Fruit fly (Drosophila melanogaster) whole organism, embryonic: ENCODE data around the gene unc-119.

Experiments
- Abd-B ChIP-seq: fragments of 200-800 bp; sonication (Bioruptor generic); optimal IDR thresholded peaks from 2 replicates; lab custom pipeline; 2018; ENCODE audit warnings: missing biosample characterization, mild to moderate bottlenecking, missing genetic modification characterization, moderate library complexity
- Atf-2 ChIP-seq: fragments of 200-800 bp; sonication (Bioruptor generic); optimal IDR thresholded peaks from 2 replicates; lab custom pipeline; 2016; ENCODE audit warnings: missing biosample characterization, missing genetic modification characterization
- Awh ChIP-seq: fragments of 200-800 bp; sonication (Bioruptor generic); IDR thresholded peaks from 2 replicates; pipeline ENCODE4, ENCODE4 v1.3.6; 2022; ENCODE audit warnings: missing biosample characterization, missing genetic modification characterization
- CG10209 ChIP-seq: fragments of 200-800 bp; sonication (Bioruptor generic); optimal IDR thresholded peaks from 3 replicates; lab custom pipeline; 2017; ENCODE audit warnings: missing biosample characterization, mild to moderate bottlenecking, missing genetic modification characterization, missing genetic modification reagents
- CG10462 ChIP-seq: fragments of 200-800 bp; sonication (Bioruptor generic); optimal IDR thresholded peaks from 2 replicates; lab custom pipeline; 2016; ENCODE audit warnings: missing biosample characterization, missing genetic modification characterization
- CG10543 ChIP-seq: fragments of 200-800 bp; sonication (Bioruptor generic); optimal IDR thresholded peaks from 3 replicates; lab custom pipeline; 2017; ENCODE audit warnings: missing biosample characterization, mild to moderate bottlenecking, missing genetic modification characterization, moderate library complexity
- CG10959 ChIP-seq: fragments of 200-800 bp; sonication (Bioruptor generic); IDR thresholded peaks from 2 replicates; pipeline ENCODE4 v1.3.6; 2022; ENCODE audit warnings: missing biosample characterization, missing genetic modification characterization
- CG11093 ChIP-seq: fragments of 200-800 bp; sonication (Bioruptor generic); IDR thresholded peaks from 3 replicates; pipeline ENCODE4 v1.3.6; 2022; ENCODE audit warnings: missing biosample characterization, missing genetic modification characterization
- CG12299 ChIP-seq: fragments of 200-800 bp; sonication (Bioruptor generic); optimal IDR thresholded peaks from 2 replicates; lab custom pipeline; 2018; ENCODE audit warnings: missing biosample characterization, mild to moderate bottlenecking, missing genetic modification characterization
- CG1233 ChIP-seq: fragments of 200-800 bp; sonication (Bioruptor generic); optimal IDR thresholded peaks from 4 replicates; lab custom pipeline; 2018; ENCODE audit warnings: missing biosample characterization, mild to moderate bottlenecking, missing genetic modification characterization
- CG14014 ChIP-seq: fragments of 200-800 bp; sonication (Bioruptor generic); IDR thresholded peaks from 2 replicates; pipeline ENCODE4 v1.3.6; 2022; ENCODE audit warnings: missing biosample characterization, missing genetic modification characterization
- CG14667 ChIP-seq: fragments of 200-800 bp; sonication (Bioruptor generic); IDR thresholded peaks from 2 replicates; pipeline ENCODE4 v1.3.6; 2022; ENCODE audit warnings: missing biosample characterization, missing genetic modification characterization
- CG17361 ChIP-seq: fragments of 200-800 bp; sonication (Bioruptor generic); IDR thresholded peaks from 3 replicates; pipeline ENCODE4 v1.3.6; 2022; ENCODE audit warnings: missing biosample characterization, missing genetic modification characterization
- CG31224 ChIP-seq: fragments of 200-800 bp; sonication (Bioruptor generic); IDR thresholded peaks from 2 replicates; pipeline ENCODE4 v1.3.6; 2022; ENCODE audit warnings: missing biosample characterization, missing genetic modification characterization
- CG32772 ChIP-seq: fragments of 200-800 bp; sonication (Bioruptor generic); IDR thresholded peaks from 2 replicates; pipeline ENCODE4 v1.3.6; 2022; ENCODE audit warnings: missing biosample characterization, missing genetic modification characterization
- CG3847 ChIP-seq: fragments of 200-800 bp; sonication (Bioruptor generic); IDR thresholded peaks from 2 replicates; pipeline ENCODE4 v1.3.6; 2022; ENCODE audit warnings: missing biosample characterization, missing genetic modification characterization
- CG5245 ChIP-seq: fragments of 200-800 bp; sonication (Bioruptor generic); optimal IDR thresholded peaks from 3 replicates; lab custom pipeline; 2016; ENCODE audit warnings: missing biosample characterization, missing genetic modification characterization
- CG6654 ChIP-seq: fragments of 200-800 bp; sonication (Bioruptor generic); optimal IDR thresholded peaks from 2 replicates; lab custom pipeline; 2017; ENCODE audit warnings: missing biosample characterization, mild to moderate bottlenecking, missing genetic modification characterization
- CG6765 ChIP-seq: fragments of 200-800 bp; sonication (Bioruptor generic); optimal IDR thresholded peaks from 3 replicates; lab custom pipeline; 2017; ENCODE audit warnings: missing biosample characterization, mild to moderate bottlenecking, missing genetic modification characterization
- CG7745 ChIP-seq: fragments of 200-800 bp; sonication (Bioruptor generic); optimal IDR thresholded peaks from 2 replicates; lab custom pipeline; 2018; ENCODE audit warnings: missing biosample characterization, mild to moderate bottlenecking, missing genetic modification characterization, moderate library complexity
- CG7928 ChIP-seq: fragments of 200-800 bp; sonication (Bioruptor generic); optimal IDR thresholded peaks from 2 replicates; lab custom pipeline; 2017; ENCODE audit warnings: missing biosample characterization, mild to moderate bottlenecking, missing genetic modification characterization
- CG8089 ChIP-seq: fragments of 200-800 bp; sonication (Bioruptor generic); optimal IDR thresholded peaks from 3 replicates; lab custom pipeline; 2016; ENCODE audit warnings: missing biosample characterization, missing genetic modification characterization
- CG8388 ChIP-seq: fragments of 200-800 bp; sonication (Bioruptor generic); optimal IDR thresholded peaks from 2 replicates; lab custom pipeline; 2019; ENCODE audit warnings: missing biosample characterization, mild to moderate bottlenecking, missing genetic modification characterization, moderate library complexity
- CG8924 ChIP-seq: fragments of 200-800 bp; optimal IDR thresholded peaks from 3 replicates; lab custom pipeline; 2019; ENCODE audit warnings: missing biosample characterization, mild to moderate bottlenecking, missing genetic modification characterization, moderate library complexity
- D19B ChIP-seq: fragments of 200-800 bp; sonication (Bioruptor generic); optimal IDR thresholded peaks from 2 replicates; lab custom pipeline; 2017; ENCODE audit warnings: missing biosample characterization, mild to moderate bottlenecking, missing genetic modification characterization
- Hr78 ChIP-seq, 2 experiments: fragments of 200-800 bp in 1 of 2; fragments of >200 bp in 1 of 2; sonication (Bioruptor generic) in 1 of 2; optimal IDR thresholded peaks; 2 replicates each; lab custom pipeline; 2017 to 2019; ENCODE audit warnings: missing biosample characterization in 2 of 2, missing genetic modification characterization in 2 of 2, mild to moderate bottlenecking in 1 of 2, moderate library complexity in 1 of 2
- Hsf ChIP-seq: fragments of 200-800 bp; sonication (Bioruptor generic); optimal IDR thresholded peaks from 3 replicates; lab custom pipeline; 2016; ENCODE audit warnings: missing biosample characterization, missing genetic modification characterization
- Lpt ChIP-seq: fragments of >200 bp; optimal IDR thresholded peaks from 2 replicates; lab custom pipeline; 2018; ENCODE audit warnings: missing biosample characterization, missing genetic modification characterization
- Max ChIP-seq: fragments of 200-800 bp; sonication (Bioruptor generic); optimal IDR thresholded peaks from 2 replicates; lab custom pipeline; 2016; ENCODE audit warnings: missing biosample characterization, mild to moderate bottlenecking, missing genetic modification characterization
- Med ChIP-seq: fragments of 200-800 bp; sonication (Bioruptor generic); peaks from one replicate; lab custom pipeline; 2016; ENCODE audit warnings: missing biosample characterization, missing genetic modification characterization, mild to moderate bottlenecking, inconsistent platforms, moderate library complexity
- Vsx1 ChIP-seq: fragments of 200-800 bp; sonication (Bioruptor generic); optimal IDR thresholded peaks from 2 replicates; lab custom pipeline; 2017; ENCODE audit warnings: missing biosample characterization, mild to moderate bottlenecking, missing genetic modification characterization, missing genetic modification reagents
- YL-1 ChIP-seq: fragments of 200-800 bp; sonication (Bioruptor generic); optimal IDR thresholded peaks from 3 replicates; lab custom pipeline; 2017; ENCODE audit warnings: missing biosample characterization, mild to moderate bottlenecking, missing genetic modification characterization
- abd-A ChIP-seq: fragments of 200-800 bp; sonication (Bioruptor generic); optimal IDR thresholded peaks from 3 replicates; lab custom pipeline; 2019; ENCODE audit warnings: missing biosample characterization, mild to moderate bottlenecking, missing genetic modification characterization, moderate library complexity
- az2 ChIP-seq: fragments of 200-800 bp; sonication (Bioruptor generic); optimal IDR thresholded peaks from 3 replicates; lab custom pipeline; 2016; ENCODE audit warnings: missing biosample characterization, missing genetic modification characterization
- dm ChIP-seq: fragments of 200-800 bp; sonication (Bioruptor generic); optimal IDR thresholded peaks from 3 replicates; lab custom pipeline; 2016; ENCODE audit warnings: missing biosample characterization, missing genetic modification characterization
- dpn ChIP-seq, 2 experiments: fragments of 200-800 bp; sonication (Bioruptor generic); optimal IDR thresholded peaks; 3 replicates each; lab custom pipeline; 2016; ENCODE audit warnings: missing biosample characterization in 2 of 2, missing genetic modification characterization in 2 of 2
- eve ChIP-seq, 2 experiments: fragments of >200 bp; optimal IDR thresholded peaks; 2 replicates each; lab custom pipeline; 2017; ENCODE audit warnings: missing biosample characterization in 2 of 2, missing genetic modification characterization in 2 of 2
- eyg ChIP-seq: fragments of 200-800 bp; sonication (Bioruptor generic); optimal IDR thresholded peaks from 3 replicates; lab custom pipeline; 2016; ENCODE audit warnings: missing biosample characterization, missing genetic modification characterization
- grau ChIP-seq: fragments of 200-800 bp; optimal IDR thresholded peaks from 3 replicates; lab custom pipeline; 2019; ENCODE audit warnings: missing biosample characterization, mild to moderate bottlenecking, missing genetic modification characterization, moderate library complexity
- lov ChIP-seq, 2 experiments: fragments of 200-800 bp in 1 of 2; fragments of >200 bp in 1 of 2; sonication (Bioruptor generic) in 1 of 2; IDR thresholded peaks in 1 of 2; optimal IDR thresholded peaks in 1 of 2; 2 replicates in 1 of 2; 3 replicates in 1 of 2; pipeline versions ENCODE4 v1.3.6 to Lab custom; 2017 to 2022; ENCODE audit warnings: missing biosample characterization in 1 of 2, missing genetic modification characterization in 1 of 2
- nerfin-1 ChIP-seq: fragments of 200-800 bp; sonication (Bioruptor generic); optimal IDR thresholded peaks from 3 replicates; lab custom pipeline; 2019; ENCODE audit warnings: missing biosample characterization, mild to moderate bottlenecking, missing genetic modification characterization, moderate library complexity
- odd ChIP-seq: fragments of 200-800 bp; sonication (Bioruptor generic); optimal IDR thresholded peaks from 2 replicates; lab custom pipeline; 2017; ENCODE audit warnings: missing biosample characterization, mild to moderate bottlenecking, missing genetic modification characterization
- psq ChIP-seq: fragments of 200-800 bp; sonication (Bioruptor generic); optimal IDR thresholded peaks from 2 replicates; lab custom pipeline; 2017; ENCODE audit warnings: missing biosample characterization, missing genetic modification characterization
- rib ChIP-seq: fragments of 200-800 bp; sonication (Bioruptor generic); IDR thresholded peaks from 2 replicates; pipeline ENCODE4 v1.3.6; 2022; ENCODE audit warnings: missing biosample characterization, missing genetic modification characterization
- slou ChIP-seq: fragments of 200-800 bp; sonication (Bioruptor generic); optimal IDR thresholded peaks from 3 replicates; lab custom pipeline; 2016; ENCODE audit warnings: missing biosample characterization, missing genetic modification characterization
- tap ChIP-seq: fragments of 200-800 bp; optimal IDR thresholded peaks from 3 replicates; lab custom pipeline; 2019; ENCODE audit warnings: missing biosample characterization, mild to moderate bottlenecking, missing genetic modification characterization, moderate library complexity
- tna ChIP-seq: fragments of 200-800 bp; sonication (Bioruptor generic); IDR thresholded peaks from 2 replicates; pipeline ENCODE4 v1.3.6; 2022; ENCODE audit warnings: missing biosample characterization, missing genetic modification characterization; ENCODE audit not compliant: partially characterized antibody
- toy ChIP-seq: fragments of 200-800 bp; sonication (Bioruptor generic); IDR thresholded peaks from 2 replicates; pipeline ENCODE4 v1.3.6; 2022; ENCODE audit warnings: missing biosample characterization, missing genetic modification characterization
- unc-4 ChIP-seq: fragments of 200-800 bp; sonication (Bioruptor generic); IDR thresholded peaks from 2 replicates; pipeline ENCODE4 v1.3.6; 2022; ENCODE audit warnings: missing biosample characterization, missing genetic modification characterization; ENCODE audit not compliant: partially characterized antibody
- vvl ChIP-seq: fragments of 200-800 bp; sonication (Bioruptor generic); IDR thresholded peaks from 2 replicates; pipeline ENCODE4 v1.3.6; 2022; ENCODE audit warnings: missing biosample characterization, missing genetic modification characterization

unc-119 gene

DNA sequence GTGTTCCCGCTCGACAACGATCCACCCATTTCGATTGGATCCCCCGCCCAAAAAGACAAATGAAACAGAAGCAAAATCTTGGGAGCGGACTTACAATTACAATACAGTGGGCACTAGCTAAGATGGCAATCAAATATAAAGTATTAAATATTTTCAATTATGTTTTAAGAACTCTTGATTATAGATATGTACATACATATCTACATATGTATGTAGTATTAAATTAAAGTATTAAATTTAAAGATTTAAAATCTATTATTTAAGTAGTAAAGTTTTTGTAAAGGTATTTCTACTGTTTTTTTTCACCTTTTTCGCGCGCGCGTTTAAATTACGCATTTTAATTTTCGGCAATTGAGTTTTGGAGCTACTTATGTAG lies 43.7 kb upstream of the unc-119 start (continued):
- peak; percentile 75 for TF ChIP-seq tap (tag; lab: Kevin White, UChicago)
- TF ChIP-seq Hr78 (GFP tag; optimal IDR thresholded peaks at IDR 0.05; lab: Kevin White, UChicago), result peak in 1 of 2 experiments; percentile 49
- peak; percentile 98 for TF ChIP-seq grau
- peak; percentile 45 for TF ChIP-seq abd-A (tag; lab: Kevin White, UChicago)
- no peak for TF ChIP-seq toy (GFP tag; lab: Robert Waterston, UW)
- peak; percentile 69 for TF ChIP-seq odd (GFP tag; lab: Kevin White, UChicago)
- TF ChIP-seq vvl, result peak; percentile 79
- peak; percentile 61; the same call in 1 of the 2 replicates for TF ChIP-seq CG3847 (GFP tag; lab: Robert Waterston, UW)
- peak in 1 of 2 experiments; percentile 78 for TF ChIP-seq dpn (GFP tag; optimal IDR thresholded peaks at IDR 0.05; lab: Kevin White, UChicago)
- no peak for TF ChIP-seq lov (optimal IDR thresholded peaks at IDR 0.05; lab: Kevin White, UChicago)
- no peak for TF ChIP-seq lov (GFP tag; IDR thresholded peaks at IDR 0.05; lab: Robert Waterston, UW)
- peak; percentile 52 for TF ChIP-seq CG14667 (GFP tag; lab: Robert Waterston, UW)
- TF ChIP-seq nerfin-1, result peak; percentile 75
- TF ChIP-seq CG8089 (GFP tag; lab: Kevin White, UChicago), result no peak
- TF ChIP-seq CG31224 (GFP tag; lab: Robert Waterston, UW), result peak; percentile 54
- TF ChIP-seq CG14014 (GFP tag; lab: Robert Waterston, UW), result peak; percentile 68
- no peak for TF ChIP-seq Max (GFP tag; lab: Kevin White, UChicago)
- TF ChIP-seq Lpt (GFP tag; lab: Kevin White, UChicago), result no peak
- no peak for TF ChIP-seq Med
- peak; percentile 66; the same call in 1 of the 2 replicates for TF ChIP-seq CG32772 (GFP tag; lab: Robert Waterston, UW)
- peak; percentile 89 for TF ChIP-seq CG8924
- no peak for TF ChIP-seq CG6654 (GFP tag; lab: Kevin White, UChicago)
- TF ChIP-seq CG10543 (GFP tag; lab: Kevin White, UChicago), result peak; percentile 88
- peak; percentile 82 for TF ChIP-seq CG8388 (GFP tag; lab: Kevin White, UChicago)
- TF ChIP-seq CG12299 (tag; lab: Kevin White, UChicago), result peak; percentile 71
- TF ChIP-seq dm (GFP tag; lab: Kevin White, UChicago), result no peak
- no peak for TF ChIP-seq eyg (GFP tag; lab: Kevin White, UChicago)
- TF ChIP-seq slou, result peak; percentile 16
- peak in 1 of 2 experiments; percentile 21 for TF ChIP-seq eve (GFP tag; optimal IDR thresholded peaks at IDR 0.05; lab: Kevin White, UChicago)
- TF ChIP-seq CG7745 (tag; lab: Kevin White, UChicago), result no peak
- TF ChIP-seq Hsf (GFP tag; lab: Kevin White, UChicago), result peak; percentile 2
- TF ChIP-seq D19B (GFP tag; lab: Kevin White, UChicago), result peak; percentile 48
- TF ChIP-seq CG10209, result peak; percentile 76
- TF ChIP-seq CG1233, result peak; percentile 57
- no peak for TF ChIP-seq YL-1 (GFP tag; lab: Kevin White, UChicago)
- peak; percentile 65 for TF ChIP-seq Vsx1 (GFP tag; lab: Kevin White, UChicago)
- TF ChIP-seq rib (GFP tag; lab: Robert Waterston, UW), result 0 out of 2 replicates have a peak, but pooled peaks have one; percentile 59
- TF ChIP-seq tna (GFP tag; lab: Robert Waterston, UW), result no peak
- 0 out of 2 replicates have a peak, but pooled peaks have one; percentile 14 for TF ChIP-seq CG10959 (GFP tag; lab: Robert Waterston, UW)
- peak; percentile 55 for TF ChIP-seq CG10462 (GFP tag; lab: Kevin White, UChicago)
- no peak for TF ChIP-seq psq (GFP tag; lab: Kevin White, UChicago)
- no peak for TF ChIP-seq Atf-2
- TF ChIP-seq unc-4 (GFP tag; lab: Robert Waterston, UW), result no peak
- TF ChIP-seq CG6765 (GFP tag; lab: Kevin White, UChicago), result peak; percentile 11
- no peak for TF ChIP-seq CG7928
- peak; percentile 64; the same call in 1 of the 3 replicates for TF ChIP-seq CG11093 (GFP tag; lab: Robert Waterston, UW)
- TF ChIP-seq CG5245, result no peak
- peak; percentile 86 for TF ChIP-seq CG17361 (GFP tag; lab: Robert Waterston, UW)
- peak; percentile 47; the same call in 1 of the 2 replicates for TF ChIP-seq Awh (GFP tag; lab: Robert Waterston, UW)
- peak; percentile 65 for TF ChIP-seq az2
- TF ChIP-seq Abd-B (GFP tag; lab: Kevin White, UChicago), result peak; percentile 40
